Worm (Caenorhabditis elegans) whole organism, mixed stage, embryonic: ENCODE results near the gene ZK892.6.

Experiments used
- lin-32 ChIP-seq: fragments of 200-800 bp; sonication (Bioruptor generic); optimal IDR thresholded peaks from 2 replicates; lab custom pipeline; 2018; ENCODE audit warnings: mild to moderate bottlenecking, missing genetic modification characterization, missing compliant biosample characterization
- lsy-2 ChIP-seq: fragments of 150-350 bp; optimal IDR thresholded peaks from 2 replicates; lab custom pipeline; 2014; ENCODE audit warnings: missing biosample characterization, missing genetic modification characterization
- pha-4 ChIP-seq: fragments of 150-350 bp; optimal IDR thresholded peaks from 2 replicates; lab custom pipeline; 2018; ENCODE audit warnings: missing biosample characterization, missing genetic modification reagents, missing genetic modification characterization
- unc-39 ChIP-seq: fragments of 150-350 bp; optimal IDR thresholded peaks from 2 replicates; lab custom pipeline; 2014; ENCODE audit warnings: missing biosample characterization, missing genetic modification characterization

DNA sequence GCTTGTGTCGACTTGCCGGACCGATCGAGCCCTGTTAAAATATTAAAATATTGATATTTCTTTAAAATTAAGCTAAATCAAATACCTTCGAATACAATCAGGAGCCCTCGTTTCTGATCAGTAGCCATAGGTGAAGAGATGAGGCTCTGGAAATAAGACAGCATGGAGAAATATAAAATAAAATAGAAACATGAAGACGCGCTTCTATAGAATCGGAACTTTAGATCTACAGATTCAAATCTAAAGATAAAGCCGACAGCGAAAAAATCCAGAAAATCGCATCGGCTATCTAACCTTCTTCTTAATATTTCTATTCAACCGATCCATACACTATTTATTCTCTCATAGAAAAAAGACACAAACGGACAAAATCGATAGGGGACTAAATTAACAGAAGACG lies 13.0 kb downstream of the ZK892.6 start, which contains the start of gene dtmk-1:
- TF ChIP-seq lin-32 (GFP tag; lab: Kevin White, UChicago): no peak
- no peak for TF ChIP-seq unc-39 (tag; lab: Kevin White, UChicago)
- TF ChIP-seq lsy-2 (tag; lab: Kevin White, UChicago): no peak
- no peak for TF ChIP-seq pha-4 (tag; lab: Kevin White, UChicago)
